Worm (Caenorhabditis elegans) whole organism, late embryonic: ENCODE measurements around the gene F13D12.10.
A peak's percentile ranks its signal among the peaks of the same experiment; 100 is the strongest.

Source experiments
- C08G9.2 ChIP-seq: sonication (generic microtip); optimal IDR thresholded peaks from 2 replicates; lab custom pipeline; 2016; ENCODE audit warnings: mild to moderate bottlenecking, missing genetic modification characterization, moderate library complexity, missing compliant biosample characterization
- K02D7.2 ChIP-seq: sonication (generic microtip); optimal IDR thresholded peaks from 2 replicates; lab custom pipeline; 2017; ENCODE audit warnings: mild to moderate bottlenecking, missing genetic modification characterization, missing compliant biosample characterization
- Y22D7AL.16 ChIP-seq: sonication (generic microtip); optimal IDR thresholded peaks from 2 replicates; lab custom pipeline; 2016; ENCODE audit warnings: missing genetic modification characterization, missing compliant biosample characterization
- ahr-1 ChIP-seq: sonication (generic microtip); optimal IDR thresholded peaks from 2 replicates; lab custom pipeline; 2016; ENCODE audit warnings: missing genetic modification characterization, missing compliant biosample characterization
- ceh-14 ChIP-seq: sonication (generic microtip); optimal IDR thresholded peaks from 2 replicates; lab custom pipeline; 2016; ENCODE audit warnings: missing genotype, missing genetic modification characterization, missing compliant biosample characterization
- ceh-18 ChIP-seq: sonication (generic microtip); optimal IDR thresholded peaks from 2 replicates; lab custom pipeline; 2016; ENCODE audit warnings: missing genetic modification characterization, missing compliant biosample characterization
- ceh-2 ChIP-seq: sonication (generic microtip); optimal IDR thresholded peaks from 2 replicates; lab custom pipeline; 2016; ENCODE audit warnings: missing genotype, missing genetic modification characterization, missing compliant biosample characterization
- ceh-24 ChIP-seq: sonication (generic microtip); optimal IDR thresholded peaks from 2 replicates; lab custom pipeline; 2016; ENCODE audit warnings: mild to moderate bottlenecking, missing genetic modification characterization, missing compliant biosample characterization
- ceh-30 ChIP-seq: fragments of 150-350 bp; optimal IDR thresholded peaks from 2 replicates; lab custom pipeline; 2014; ENCODE audit warnings: missing biosample characterization, missing genetic modification characterization
- ceh-31 ChIP-seq: sonication (generic microtip); optimal IDR thresholded peaks from 2 replicates; lab custom pipeline; 2016; ENCODE audit warnings: missing genetic modification characterization, missing compliant biosample characterization
- ceh-45 ChIP-seq: fragments of 200-800 bp; sonication (Bioruptor generic); IDR thresholded peaks from 2 replicates; pipeline ENCODE4 v1.3.6; 2022; ENCODE audit warnings: missing genetic modification reagents, missing genetic modification characterization, missing compliant biosample characterization
- ceh-48 ChIP-seq: sonication (generic microtip); optimal IDR thresholded peaks from 2 replicates; lab custom pipeline; 2016; ENCODE audit warnings: missing genetic modification characterization, inconsistent platforms, missing compliant biosample characterization
- che-1 ChIP-seq: sonication (generic microtip); optimal IDR thresholded peaks from 2 replicates; lab custom pipeline; 2016; ENCODE audit warnings: mild to moderate bottlenecking, missing genetic modification characterization, missing compliant biosample characterization
- dmd-4 ChIP-seq: sonication (generic microtip); optimal IDR thresholded peaks from 2 replicates; lab custom pipeline; 2016; ENCODE audit warnings: borderline replicate concordance, missing genetic modification characterization, missing compliant biosample characterization
- dve-1 ChIP-seq: sonication (generic microtip); optimal IDR thresholded peaks from 2 replicates; lab custom pipeline; 2017; ENCODE audit warnings: antibody characterized with exemption, mild to moderate bottlenecking, missing genetic modification characterization, missing compliant biosample characterization
- elt-2 ChIP-seq: sonication (generic microtip); optimal IDR thresholded peaks from 2 replicates; lab custom pipeline; 2016; ENCODE audit warnings: missing genetic modification reagents, missing genetic modification characterization, missing compliant biosample characterization
- ets-4 ChIP-seq: sonication (generic microtip); optimal IDR thresholded peaks from 2 replicates; lab custom pipeline; 2016; ENCODE audit warnings: missing genetic modification characterization, missing compliant biosample characterization
- eyg-1 ChIP-seq: sonication (generic microtip); optimal IDR thresholded peaks from 2 replicates; lab custom pipeline; 2016; ENCODE audit warnings: missing genotype, missing genetic modification characterization, missing compliant biosample characterization
- fax-1 ChIP-seq: sonication (generic microtip); optimal IDR thresholded peaks from 2 replicates; lab custom pipeline; 2016; ENCODE audit warnings: missing genotype, missing genetic modification characterization, missing compliant biosample characterization
- fkh-10 ChIP-seq: fragments of 150-350 bp; optimal IDR thresholded peaks from 2 replicates; lab custom pipeline; 2014; ENCODE audit warnings: missing biosample characterization, missing genetic modification reagents, missing genetic modification characterization
- gmeb-2 ChIP-seq: sonication (generic microtip); optimal IDR thresholded peaks from 2 replicates; lab custom pipeline; 2016; ENCODE audit warnings: missing genetic modification characterization, inconsistent platforms, missing compliant biosample characterization
- hlh-30 ChIP-seq: sonication (generic microtip); optimal IDR thresholded peaks from 2 replicates; lab custom pipeline; 2017; ENCODE audit warnings: antibody characterized with exemption, missing genetic modification characterization, missing compliant biosample characterization; ENCODE audit not compliant: insufficient read depth
- lim-6 ChIP-seq: sonication (generic microtip); optimal IDR thresholded peaks from 2 replicates; lab custom pipeline; 2016; ENCODE audit warnings: missing genetic modification characterization, missing compliant biosample characterization
- lin-11 ChIP-seq: fragments of 200-800 bp; sonication (Bioruptor generic); optimal IDR thresholded peaks from 2 replicates; lab custom pipeline; 2018; ENCODE audit warnings: mild to moderate bottlenecking, missing genetic modification characterization, missing compliant biosample characterization
- madf-2 ChIP-seq: sonication (generic microtip); optimal IDR thresholded peaks from 2 replicates; lab custom pipeline; 2017; ENCODE audit warnings: missing genetic modification characterization, missing compliant biosample characterization
- mec-3 ChIP-seq: sonication (generic microtip); optimal IDR thresholded peaks from 2 replicates; lab custom pipeline; 2016; ENCODE audit warnings: borderline replicate concordance, missing genetic modification characterization, missing compliant biosample characterization
- nfya-1 ChIP-seq: sonication (generic microtip); optimal IDR thresholded peaks from 2 replicates; lab custom pipeline; 2017; ENCODE audit warnings: missing genetic modification characterization, mild to moderate bottlenecking, missing compliant biosample characterization, antibody characterized with exemption, moderate library complexity
- npax-4 ChIP-seq: sonication (generic microtip); optimal IDR thresholded peaks from 2 replicates; lab custom pipeline; 2016; ENCODE audit warnings: missing genetic modification characterization, missing compliant biosample characterization
- pag-3 ChIP-seq: sonication (generic microtip); optimal IDR thresholded peaks from 2 replicates; lab custom pipeline; 2016; ENCODE audit warnings: missing compliant biosample characterization, missing genetic modification characterization, borderline replicate concordance
- pat-9 ChIP-seq: fragments of 200-800 bp; sonication (Bioruptor generic); optimal IDR thresholded peaks from 2 replicates; lab custom pipeline; 2018; ENCODE audit warnings: mild to moderate bottlenecking, missing genetic modification characterization, moderate library complexity, missing compliant biosample characterization
- pax-1 ChIP-seq: fragments of 150-350 bp; optimal IDR thresholded peaks from 2 replicates; lab custom pipeline; 2014; ENCODE audit warnings: missing biosample characterization, missing genetic modification characterization
- rnt-1 ChIP-seq: sonication (generic microtip); optimal IDR thresholded peaks from 2 replicates; lab custom pipeline; 2016; ENCODE audit warnings: missing genetic modification characterization, missing compliant biosample characterization
- sox-4 ChIP-seq: sonication (generic microtip); optimal IDR thresholded peaks from 2 replicates; lab custom pipeline; 2017; ENCODE audit warnings: mild to moderate bottlenecking, missing genetic modification characterization, inconsistent platforms, missing compliant biosample characterization
- syd-9 ChIP-seq: sonication (generic microtip); optimal IDR thresholded peaks from 2 replicates; lab custom pipeline; 2016; ENCODE audit warnings: mild to moderate bottlenecking, missing genetic modification characterization, moderate library complexity, missing compliant biosample characterization
- tbx-2 ChIP-seq: sonication (generic microtip); optimal IDR thresholded peaks from 2 replicates; lab custom pipeline; 2016; ENCODE audit warnings: missing genetic modification characterization, missing compliant biosample characterization
- ttx-3 ChIP-seq: sonication (generic microtip); optimal IDR thresholded peaks from 2 replicates; lab custom pipeline; 2016; ENCODE audit warnings: missing genetic modification reagents, missing genetic modification characterization, missing compliant biosample characterization
- unc-3 ChIP-seq, 2 experiments: fragments of 200-800 bp in 1 of 2; sonication (Bioruptor generic) in 1 of 2; sonication (generic microtip) in 1 of 2; conservative IDR thresholded peaks in 1 of 2; optimal IDR thresholded peaks in 1 of 2; 2 replicates each; pipeline versions ENCODE4 v1.3.6 to Lab custom; 2016 to 2022; ENCODE audit warnings: missing compliant biosample characterization in 2 of 2, missing genetic modification characterization in 2 of 2, missing genetic modification reagents in 1 of 2
- unc-42 ChIP-seq: sonication (generic microtip); optimal IDR thresholded peaks from 2 replicates; lab custom pipeline; 2016; ENCODE audit warnings: missing genotype, missing genetic modification characterization, missing compliant biosample characterization
- unc-55 ChIP-seq: sonication (generic microtip); optimal IDR thresholded peaks from 2 replicates; lab custom pipeline; 2017; ENCODE audit warnings: missing biosample characterization, missing genetic modification reagents, missing genetic modification characterization

F13D12.10 gene

ce11 chrII:11720819-11721218 is 7.2 kb downstream of the F13D12.10 start:
- no peak for TF ChIP-seq ceh-14 (tag; lab: Kevin White, UChicago)
- TF ChIP-seq gmeb-2 (tag; lab: Kevin White, UChicago), result no peak
- no peak for TF ChIP-seq sox-4 (tag; lab: Kevin White, UChicago)
- TF ChIP-seq fax-1 (tag; lab: Kevin White, UChicago), result no peak

- TF ChIP-seq unc-55 (GFP tag; lab: Kevin White, UChicago) (no peak), tbx-2 (no peak), dmd-4 (tag; lab: Kevin White, UChicago) (no peak), C08G9.2 (no peak)
These were observed 8.0 kb downstream of the F13D12.10 start for ce11 chrII:11721604-11722003.

DNA sequence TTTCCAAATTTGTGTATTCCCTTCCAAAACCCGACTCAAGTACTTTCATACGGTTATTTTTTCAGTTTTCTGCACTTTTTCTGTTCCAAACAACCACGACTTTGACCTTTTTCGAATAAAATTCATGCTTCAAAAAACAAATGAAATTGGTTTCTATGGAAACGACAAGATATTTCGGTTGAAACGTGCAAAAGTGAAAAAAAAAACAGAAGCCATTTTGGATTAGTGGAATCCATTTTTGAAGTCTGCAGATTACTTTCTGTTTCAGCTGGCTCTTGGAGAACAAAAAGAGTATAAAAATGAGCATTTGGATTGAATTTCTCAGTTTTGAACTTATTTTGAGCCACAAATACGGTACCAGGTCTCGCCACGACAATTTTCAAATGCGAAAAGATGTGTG is 8.6 kb downstream of the F13D12.10 start:
- TF ChIP-seq ceh-45 (GFP tag; lab: Robert Waterston, UW), result no peak
- no peak for TF ChIP-seq dmd-4 (tag; lab: Kevin White, UChicago)
- no peak for TF ChIP-seq ets-4
- no peak for TF ChIP-seq ceh-2
- TF ChIP-seq eyg-1, result no peak
- TF ChIP-seq nfya-1 (tag; lab: Kevin White, UChicago), result no peak
- no peak for TF ChIP-seq ceh-24 (tag; lab: Kevin White, UChicago)
- no peak for TF ChIP-seq npax-4 (tag; lab: Kevin White, UChicago)
- no peak for TF ChIP-seq pax-1 (tag; lab: Kevin White, UChicago)
- TF ChIP-seq pat-9 (tag; lab: Kevin White, UChicago), result no peak
- no peak for TF ChIP-seq gmeb-2 (tag; lab: Kevin White, UChicago)
- TF ChIP-seq unc-55 (GFP tag; lab: Kevin White, UChicago), result no peak
- TF ChIP-seq lim-6 (tag; lab: Kevin White, UChicago), result no peak
- TF ChIP-seq ahr-1 (tag; lab: Kevin White, UChicago), result no peak
- TF ChIP-seq tbx-2, result no peak
- TF ChIP-seq fkh-10 (GFP tag; lab: Kevin White, UChicago), result no peak
- TF ChIP-seq unc-42 (tag; lab: Kevin White, UChicago), result no peak
- no peak for TF ChIP-seq ttx-3 (tag; lab: Kevin White, UChicago)
- no peak for TF ChIP-seq sox-4 (tag; lab: Kevin White, UChicago)
- TF ChIP-seq, all 69 proteins: peak for 0

DNA sequence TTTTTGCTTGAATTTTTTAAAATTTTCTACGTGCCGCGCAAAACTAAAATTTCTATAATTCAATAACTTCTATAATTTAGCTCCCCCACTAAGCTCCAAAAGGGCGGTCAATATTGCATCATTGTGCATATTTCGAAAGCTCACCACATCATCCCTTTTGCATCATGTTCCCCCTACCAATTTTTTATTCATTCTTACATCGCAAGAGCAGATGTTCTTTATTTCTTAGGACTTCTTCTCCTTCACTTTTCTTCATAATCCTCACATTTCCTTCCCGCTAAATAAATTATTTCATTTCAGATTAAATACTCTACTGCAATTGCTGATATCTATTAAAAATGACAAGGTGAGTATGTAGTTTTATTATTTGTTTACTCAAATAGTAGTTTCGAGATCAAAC is 10.3 kb downstream of the F13D12.10 start, which contains the start of gene ldh-1:
Gene ldh-1 (plus strand): TSS at position 301 of the 400 bp plus-strand sequence.
- TF ChIP-seq syd-9 (tag; lab: Kevin White, UChicago) (no peak), Y22D7AL.16 (no peak), rnt-1 (tag; lab: Kevin White, UChicago) (no peak), ceh-30 (tag; lab: Kevin White, UChicago) (no peak), ahr-1 (tag; lab: Kevin White, UChicago) (no peak), ceh-48 (no peak), che-1 (tag; lab: Kevin White, UChicago) (no peak), lim-6 (tag; lab: Kevin White, UChicago) (no peak), elt-2 (no peak), K02D7.2 (tag; lab: Kevin White, UChicago) (no peak), dve-1 (tag; lab: Kevin White, UChicago) (no peak), sox-4 (tag; lab: Kevin White, UChicago) (no peak), mec-3 (no peak), pat-9 (tag; lab: Kevin White, UChicago) (no peak), lin-11 (tag; lab: Kevin White, UChicago) (no peak), ceh-24 (tag; lab: Kevin White, UChicago) (no peak)

- TF ChIP-seq unc-3 (GFP tag; conservative IDR thresholded peaks at IDR 0.05; lab: Robert Waterston, UW) (no peak), unc-3 (tag; optimal IDR thresholded peaks at IDR 0.05; lab: Kevin White, UChicago) (no peak), che-1 (tag; lab: Kevin White, UChicago) (no peak), madf-2 (tag; lab: Kevin White, UChicago) (no peak), pax-1 (tag; lab: Kevin White, UChicago) (no peak), nfya-1 (tag; lab: Kevin White, UChicago) (peak; percentile 17), unc-42 (tag; lab: Kevin White, UChicago) (peak; percentile 86), fkh-10 (GFP tag; lab: Kevin White, UChicago) (no peak), eyg-1 (no peak), ceh-18 (peak; percentile 33), hlh-30 (tag; lab: Kevin White, UChicago) (no peak), ceh-31 (tag; lab: Kevin White, UChicago) (peak; percentile 34), pat-9 (tag; lab: Kevin White, UChicago) (no peak), unc-55 (GFP tag; lab: Kevin White, UChicago) (peak; percentile 29), pag-3 (tag; lab: Kevin White, UChicago) (no peak)
These were observed 10.8 kb downstream of the F13D12.10 start for ce11 chrII:11724362-11724761.
